Fruit fly (Drosophila melanogaster) whole organism, wandering third instar larva: Measurements from ENCODE around the gene ND-42.

Source experiments
- CG9705 ChIP-seq: fragments of 200-800 bp; sonication (Bioruptor generic); optimal IDR thresholded peaks from 2 replicates; lab custom pipeline; 2018; ENCODE audit warnings: missing biosample characterization, mild to moderate bottlenecking, missing genetic modification characterization
- HLH106 ChIP-seq: fragments of 200-800 bp; optimal IDR thresholded peaks from 3 replicates; lab custom pipeline; 2019; ENCODE audit warnings: missing biosample characterization, mild to moderate bottlenecking, missing genetic modification characterization, moderate library complexity
- Hr83 ChIP-seq: fragments of 200-300 bp; sonication (Bioruptor generic); optimal IDR thresholded peaks from 2 replicates; lab custom pipeline; 2016; ENCODE audit warnings: missing biosample characterization, mild to moderate bottlenecking, missing genetic modification characterization, moderate library complexity; ENCODE audit not compliant: poor library complexity, severe bottlenecking
- Mio ChIP-seq: sonication (Bioruptor generic); optimal IDR thresholded peaks from 2 replicates; lab custom pipeline; 2016; ENCODE audit warnings: missing biosample characterization, missing genetic modification characterization
- Myc ChIP-seq: fragments of >200 bp; optimal IDR thresholded peaks from 2 replicates; lab custom pipeline; 2017
- dmrt93B ChIP-seq: fragments of 200-800 bp; sonication (Bioruptor generic); optimal IDR thresholded peaks from 2 replicates; lab custom pipeline; 2018; ENCODE audit warnings: missing biosample characterization, mild to moderate bottlenecking, missing genetic modification characterization

Gene ND-42

dm6 chr3R:22072553-22072952 is 45.0 kb downstream of the ND-42 start:
- TF ChIP-seq Hr83 (GFP tag; lab: Kevin White, UChicago) (no peak), dmrt93B (GFP tag; lab: Kevin White, UChicago) (no peak), Myc (lab: Kevin White, UChicago) (peak; percentile 18), CG9705 (GFP tag; lab: Kevin White, UChicago) (no peak), Mio (GFP tag; lab: Kevin White, UChicago) (no peak), HLH106 (no peak)
